Fruit fly (Drosophila melanogaster): ENCODE measurements around the gene Polr2D.

Polr2D gene

dm6 chr3R:18220211-18220749, 35.0 kb downstream of the Polr2D start, which contains the start of the genes CG7988 and CG7183:
Gene CG7988 (plus strand): TSS chr3R:18220526.
Gene CG7183 (minus strand): TSS chr3R:18220699.
- peak; percentile 92 for TF ChIP-seq noc (tag; optimal IDR thresholded peaks at IDR 0.05)

dm6 chr3R:18215900-18216299, 39.4 kb downstream of the Polr2D start, which contains the start of gene CG14314:
Gene CG14314 (plus strand): TSS chr3R:18216142.
- no peak for TF ChIP-seq noc (tag; optimal IDR thresholded peaks at IDR 0.05)

DNA sequence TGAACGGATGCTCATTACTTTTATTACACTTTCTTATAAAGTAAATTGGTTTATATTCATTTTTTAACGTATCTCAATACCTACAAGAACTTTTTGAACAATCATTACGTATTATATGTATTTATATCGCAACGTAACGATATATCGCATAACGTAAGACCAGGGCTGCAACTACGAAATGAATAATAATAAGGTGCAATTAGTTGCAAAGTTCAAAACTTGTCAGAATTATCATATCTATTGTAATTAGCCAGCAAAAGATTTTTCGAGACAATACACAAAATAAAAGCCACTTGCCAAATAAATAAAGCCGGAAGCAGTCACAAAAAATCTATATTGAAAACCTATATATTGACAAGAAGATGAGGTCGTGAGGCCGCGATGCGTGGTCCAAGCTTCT, 40.0 kb downstream of the Polr2D start:
- TF ChIP-seq noc (tag; optimal IDR thresholded peaks at IDR 0.05), result no peak

- no peak for TF ChIP-seq noc (tag; optimal IDR thresholded peaks at IDR 0.05)
These were observed 46.8 kb downstream of the Polr2D start, which contains the start of gene CG44158 for dm6 chr3R:18208479-18208878. Gene CG44158 (plus strand): TSS chr3R:18208779.

All from whole organism, larva.